Fruit fly (Drosophila melanogaster) whole organism, adult: ENCODE data around the gene Gr36c.

Experiments
- CG11617 ChIP-seq: fragments of 200-800 bp; sonication (Bioruptor generic); optimal IDR thresholded peaks from 2 replicates; lab custom pipeline; 2017; ENCODE audit warnings: mild to moderate bottlenecking, missing biosample characterization, missing genetic modification reagents, missing genetic modification characterization
- CG12768 ChIP-seq: fragments of 200-800 bp; sonication (Bioruptor generic); optimal IDR thresholded peaks from 2 replicates; lab custom pipeline; 2017; ENCODE audit warnings: missing biosample characterization, missing genetic modification characterization, mild to moderate bottlenecking, moderate library complexity, missing genetic modification reagents
- CG14711 ChIP-seq: fragments of 200-800 bp; sonication (Bioruptor generic); optimal IDR thresholded peaks from 2 replicates; lab custom pipeline; 2018; ENCODE audit warnings: missing biosample characterization, mild to moderate bottlenecking, missing genetic modification characterization, moderate library complexity
- CG1620 ChIP-seq: fragments of 200-800 bp; sonication (Bioruptor generic); optimal IDR thresholded peaks from 2 replicates; lab custom pipeline; 2016; ENCODE audit warnings: missing biosample characterization, missing genetic modification characterization
- CG33017 ChIP-seq: fragments of 200-800 bp; sonication (Bioruptor generic); optimal IDR thresholded peaks from 2 replicates; lab custom pipeline; 2018; ENCODE audit warnings: missing biosample characterization, mild to moderate bottlenecking, missing genetic modification characterization, moderate library complexity
- CG5204 ChIP-seq: fragments of 200-800 bp; sonication (Bioruptor generic); optimal IDR thresholded peaks from 2 replicates; lab custom pipeline; 2016; ENCODE audit warnings: missing biosample characterization, missing genetic modification characterization
- CG7045 ChIP-seq: fragments of 200-800 bp; sonication (Bioruptor generic); optimal IDR thresholded peaks from 2 replicates; lab custom pipeline; 2017; ENCODE audit warnings: missing biosample characterization, mild to moderate bottlenecking, missing genetic modification characterization
- CG7101 ChIP-seq: fragments of 200-800 bp; sonication (Bioruptor generic); optimal IDR thresholded peaks from 2 replicates; lab custom pipeline; 2018; ENCODE audit warnings: missing biosample characterization, mild to moderate bottlenecking, missing genetic modification characterization, moderate library complexity
- Clk ChIP-seq: fragments of 200-800 bp; sonication (Bioruptor generic); optimal IDR thresholded peaks from 2 replicates; lab custom pipeline; 2017; ENCODE audit warnings: missing biosample characterization, missing genetic modification characterization
- Crg-1 ChIP-seq: fragments of 200-800 bp; sonication (Bioruptor generic); optimal IDR thresholded peaks from 2 replicates; lab custom pipeline; 2016; ENCODE audit warnings: missing biosample characterization, missing genetic modification characterization
- Hr96 ChIP-seq: fragments of 200-800 bp; sonication (Bioruptor generic); optimal IDR thresholded peaks from 2 replicates; lab custom pipeline; 2016; ENCODE audit warnings: missing biosample characterization, missing genetic modification characterization
- Mnt ChIP-seq: fragments of 200-800 bp; sonication (Bioruptor generic); optimal IDR thresholded peaks from 2 replicates; lab custom pipeline; 2016; ENCODE audit warnings: missing biosample characterization, mild to moderate bottlenecking, missing genetic modification characterization
- bab1 ChIP-seq: fragments of 200-800 bp; sonication (Bioruptor generic); optimal IDR thresholded peaks from 3 replicates; lab custom pipeline; 2019; ENCODE audit warnings: missing biosample characterization, mild to moderate bottlenecking, missing genetic modification characterization, moderate library complexity
- cic ChIP-seq: fragments of 200-800 bp; sonication (Bioruptor generic); optimal IDR thresholded peaks from 2 replicates; lab custom pipeline; 2017; ENCODE audit warnings: missing biosample characterization, mild to moderate bottlenecking, missing genetic modification characterization, moderate library complexity
- cnc ChIP-seq, 2 experiments: fragments of >200 bp; optimal IDR thresholded peaks; 2 replicates each; lab custom pipeline; 2017
- kay ChIP-seq: fragments of 200-800 bp; sonication (Bioruptor generic); peaks from one replicate; lab custom pipeline; 2016; ENCODE audit warnings: missing biosample characterization, missing genetic modification characterization, borderline replicate concordance
- ovo ChIP-seq: fragments of 200-800 bp; sonication (Bioruptor generic); optimal IDR thresholded peaks from 2 replicates; lab custom pipeline; 2016; ENCODE audit warnings: missing biosample characterization, missing genetic modification characterization
- pad ChIP-seq: fragments of 200-800 bp; sonication (Bioruptor generic); optimal IDR thresholded peaks from 3 replicates; lab custom pipeline; 2017; ENCODE audit warnings: missing biosample characterization, missing genetic modification characterization, mild to moderate bottlenecking, moderate library complexity, missing genetic modification reagents
- tj ChIP-seq: fragments of 200-800 bp; sonication (Bioruptor generic); optimal IDR thresholded peaks from 3 replicates; lab custom pipeline; 2017; ENCODE audit warnings: missing biosample characterization, mild to moderate bottlenecking, missing genetic modification characterization, moderate library complexity
- toe ChIP-seq: fragments of 200-800 bp; sonication (Bioruptor generic); optimal IDR thresholded peaks from 2 replicates; lab custom pipeline; 2016; ENCODE audit warnings: missing biosample characterization, missing genetic modification characterization

Gene Gr36c

DNA sequence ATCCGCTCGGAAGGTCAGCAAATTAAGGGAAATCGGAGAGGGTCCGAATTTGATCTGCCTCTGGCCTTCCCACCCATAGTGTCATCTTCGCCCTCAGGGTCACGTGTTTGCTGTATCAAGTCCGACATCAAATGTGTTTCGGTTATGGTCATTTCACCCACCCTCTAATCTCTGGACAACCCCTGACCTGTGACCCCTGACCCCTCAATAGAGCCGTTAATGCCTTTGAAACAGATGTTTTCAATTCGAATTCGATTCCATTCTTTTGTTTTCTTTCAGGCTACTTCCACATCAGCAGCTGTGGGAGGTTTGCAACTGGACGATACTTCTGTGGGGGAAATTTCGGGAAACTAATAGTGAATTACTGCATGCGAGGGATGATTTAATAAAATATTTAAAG is 41.3 kb downstream of the Gr36c start:
- no peak for TF ChIP-seq pad (GFP tag; lab: Kevin White, UChicago)
- TF ChIP-seq cnc (optimal IDR thresholded peaks at IDR 0.05; lab: Kevin White, UChicago), result no peak
- no peak for TF ChIP-seq CG7101 (tag; lab: Kevin White, UChicago)
- TF ChIP-seq kay, result no peak

DNA sequence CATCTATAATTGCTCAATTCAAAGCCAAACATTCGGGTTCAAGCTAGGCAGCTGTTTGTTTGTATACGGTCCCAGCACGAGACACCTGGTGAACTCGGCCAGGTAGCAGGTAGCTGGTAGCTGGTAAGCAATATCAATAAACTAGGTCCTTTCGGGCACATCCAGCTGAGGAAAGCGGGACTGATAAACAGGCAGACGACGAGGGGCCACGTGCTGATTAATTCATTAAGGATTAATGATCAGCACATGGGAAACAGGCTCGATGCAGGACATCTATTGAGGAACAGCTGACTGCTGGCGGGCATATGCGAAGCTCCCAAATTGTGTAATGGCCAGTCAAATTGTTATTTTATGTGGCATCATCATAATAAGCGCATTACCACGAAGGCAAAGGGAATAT is 42.0 kb downstream of the Gr36c start:
- TF ChIP-seq cic (GFP tag; lab: Kevin White, UChicago) (no peak), CG33017 (tag; lab: Kevin White, UChicago) (no peak), CG12768 (no peak), CG11617 (GFP tag; lab: Kevin White, UChicago) (no peak), CG1620 (GFP tag; lab: Kevin White, UChicago) (no peak), bab1 (GFP tag; lab: Kevin White, UChicago) (no peak)

dm6 chr2L:17223493-17223892 is 43.4 kb downstream of the Gr36c start:
- TF ChIP-seq CG1620 (GFP tag; lab: Kevin White, UChicago) (no peak), tj (GFP tag; lab: Kevin White, UChicago) (no peak), CG7101 (tag; lab: Kevin White, UChicago) (no peak), toe (GFP tag; lab: Kevin White, UChicago) (no peak), CG11617 (GFP tag; lab: Kevin White, UChicago) (no peak), CG12768 (no peak), Crg-1 (GFP tag; lab: Kevin White, UChicago) (no peak), bab1 (GFP tag; lab: Kevin White, UChicago) (no peak), CG14711 (no peak), Clk (GFP tag; lab: Kevin White, UChicago) (no peak)

DNA sequence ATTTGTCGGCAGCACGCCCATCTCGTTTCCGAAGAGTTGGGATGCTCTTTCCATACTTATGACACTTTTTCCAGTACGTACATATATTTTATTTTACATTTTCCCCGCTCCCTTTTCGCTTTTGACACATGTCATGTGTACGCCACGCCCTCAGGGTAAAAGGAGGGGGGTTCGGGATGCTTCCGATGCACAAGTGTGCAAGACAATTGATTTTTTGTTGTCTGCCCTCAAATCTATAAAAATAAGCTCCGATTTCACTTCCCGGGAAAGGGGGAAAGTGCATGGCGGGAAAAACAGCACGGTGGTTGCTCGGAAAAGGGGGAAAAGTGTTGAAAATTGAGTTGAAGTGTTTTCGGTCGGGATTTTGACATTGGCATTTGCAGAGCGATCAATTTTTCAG is 47.0 kb downstream of the Gr36c start:
- no peak for TF ChIP-seq CG5204 (GFP tag; lab: Kevin White, UChicago)
- TF ChIP-seq toe (GFP tag; lab: Kevin White, UChicago), result no peak
- no peak for TF ChIP-seq cic (GFP tag; lab: Kevin White, UChicago)
- no peak for TF ChIP-seq cnc (optimal IDR thresholded peaks at IDR 0.05; lab: Kevin White, UChicago)

DNA sequence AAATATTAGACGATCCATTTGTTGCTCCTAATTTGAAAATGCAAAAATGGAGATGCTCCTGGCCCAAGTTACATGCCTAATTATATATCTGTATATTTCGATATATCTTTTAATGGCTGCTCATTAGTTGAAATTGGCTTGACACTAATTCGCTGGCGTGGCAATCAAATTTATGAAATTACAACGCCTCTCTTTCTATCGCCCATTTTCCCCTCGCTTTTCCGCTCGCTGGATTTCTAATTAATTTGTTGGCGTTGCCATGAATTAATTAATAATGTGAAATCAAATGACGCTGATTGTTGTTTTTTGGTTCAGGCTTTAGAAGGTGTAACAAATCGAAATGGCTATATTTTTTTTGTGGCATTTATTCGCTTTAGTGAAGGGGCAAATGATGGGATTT is 48.0 kb downstream of the Gr36c start:
- TF ChIP-seq toe (GFP tag; lab: Kevin White, UChicago), result no peak
- no peak for TF ChIP-seq Clk (GFP tag; lab: Kevin White, UChicago)
- no peak for TF ChIP-seq Mnt (GFP tag; lab: Kevin White, UChicago)
- no peak for TF ChIP-seq tj (GFP tag; lab: Kevin White, UChicago)
- no peak for TF ChIP-seq CG5204 (GFP tag; lab: Kevin White, UChicago)
- no peak for TF ChIP-seq CG1620 (GFP tag; lab: Kevin White, UChicago)

- TF ChIP-seq CG7045 (GFP tag; lab: Kevin White, UChicago), result no peak
- TF ChIP-seq CG14711, result no peak
- TF ChIP-seq CG11617 (GFP tag; lab: Kevin White, UChicago), result no peak
- TF ChIP-seq Hr96 (GFP tag; lab: Kevin White, UChicago), result no peak
- TF ChIP-seq cic (GFP tag; lab: Kevin White, UChicago), result no peak
- TF ChIP-seq CG33017 (tag; lab: Kevin White, UChicago), result no peak
- no peak for TF ChIP-seq CG7101 (tag; lab: Kevin White, UChicago)
- no peak for TF ChIP-seq CG5204 (GFP tag; lab: Kevin White, UChicago)
- no peak for TF ChIP-seq ovo (GFP tag; lab: Kevin White, UChicago)
- no peak for TF ChIP-seq kay
- TF ChIP-seq Mnt (GFP tag; lab: Kevin White, UChicago), result no peak
- no peak for TF ChIP-seq bab1 (GFP tag; lab: Kevin White, UChicago)
- no peak for TF ChIP-seq Clk (GFP tag; lab: Kevin White, UChicago)
- no peak for TF ChIP-seq cnc (optimal IDR thresholded peaks at IDR 0.05; lab: Kevin White, UChicago)
- no peak for TF ChIP-seq Crg-1 (GFP tag; lab: Kevin White, UChicago)
- TF ChIP-seq CG1620 (GFP tag; lab: Kevin White, UChicago), result no peak
Observed at dm6 chr2L:17229394-17229793, 49.3 kb downstream of the Gr36c start.
